Worm (Caenorhabditis elegans): ENCODE measurements around the gene C25G6.4.
A peak's percentile ranks its signal among the peaks of the same experiment; 100 is the strongest.

The C25G6.4 gene

DNA sequence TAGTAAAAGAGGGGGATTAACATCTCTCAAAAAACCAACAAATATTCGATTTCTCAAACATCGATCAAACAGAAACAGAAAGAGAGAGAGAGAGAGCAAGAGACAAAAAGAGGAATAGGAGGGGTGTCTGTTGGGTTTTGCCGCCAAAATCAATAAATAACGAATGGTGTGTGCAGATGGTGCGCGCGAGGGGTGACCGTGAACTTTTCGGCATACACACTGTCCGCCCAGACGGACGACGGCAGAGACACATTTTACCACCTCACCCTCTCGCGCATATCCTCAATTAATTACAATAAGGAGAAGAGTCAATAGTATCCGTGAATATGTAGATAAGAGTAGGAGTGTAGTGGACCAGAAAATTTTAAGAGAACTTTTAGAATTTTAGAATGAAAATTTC lies 27.2 kb downstream of the C25G6.4 start:
- no peak for TF ChIP-seq fkh-8 (tag; optimal IDR thresholded peaks at IDR 0.05)
- TF ChIP-seq nhr-85 (tag): peak; percentile 51
- TF ChIP-seq vab-15 (tag; optimal IDR thresholded peaks at IDR 0.05): no peak
- TF ChIP-seq lin-14 (GFP tag; optimal IDR thresholded peaks at IDR 0.05): peak; percentile 8

DNA sequence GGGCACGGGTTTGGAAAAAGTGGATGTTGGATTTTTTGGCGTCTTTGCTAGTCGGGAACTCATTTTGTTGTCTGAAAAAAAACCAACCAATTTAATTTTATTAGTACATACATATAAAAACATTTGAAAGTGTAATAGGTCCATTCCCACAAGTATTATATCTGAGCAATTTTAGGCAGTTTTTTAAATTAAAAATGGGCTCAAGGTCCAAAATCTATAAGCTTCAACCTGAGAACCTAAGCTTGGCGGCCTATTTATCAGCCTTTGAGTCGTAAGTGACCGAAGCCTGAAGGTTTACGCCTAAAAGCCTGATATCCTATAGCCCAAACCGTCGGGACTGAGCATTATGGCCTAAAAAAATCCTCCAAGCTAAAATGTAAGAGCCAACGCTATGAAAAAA lies 31.2 kb downstream of the C25G6.4 start:
- TF ChIP-seq egl-27 (tag; optimal IDR thresholded peaks at IDR 0.05): no peak

DNA sequence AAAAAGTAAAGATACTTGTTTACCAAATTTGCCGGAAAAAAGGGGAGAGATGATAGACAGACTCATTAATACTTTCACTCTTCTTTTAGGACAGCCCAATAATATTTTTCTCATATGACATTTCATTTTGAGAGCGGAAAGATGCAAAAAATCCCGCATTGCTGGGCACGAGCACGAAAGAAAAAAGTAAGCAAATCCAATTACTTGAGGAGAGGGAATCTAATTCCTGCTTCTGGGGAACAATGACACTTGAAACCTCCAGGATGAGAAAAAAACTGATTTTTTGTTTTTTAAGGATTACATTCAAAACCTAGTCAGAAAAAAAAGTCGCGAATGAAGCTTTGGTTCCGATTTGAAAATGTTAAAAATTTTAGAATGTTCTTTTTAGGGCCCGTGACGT lies 32.8 kb downstream of the C25G6.4 start:
- TF ChIP-seq nhr-12 (tag; optimal IDR thresholded peaks at IDR 0.05) (no peak), lin-14 (GFP tag; optimal IDR thresholded peaks at IDR 0.05) (peak; percentile 44), fkh-10 (GFP tag; optimal IDR thresholded peaks at IDR 0.05) (peak; percentile 83)

DNA sequence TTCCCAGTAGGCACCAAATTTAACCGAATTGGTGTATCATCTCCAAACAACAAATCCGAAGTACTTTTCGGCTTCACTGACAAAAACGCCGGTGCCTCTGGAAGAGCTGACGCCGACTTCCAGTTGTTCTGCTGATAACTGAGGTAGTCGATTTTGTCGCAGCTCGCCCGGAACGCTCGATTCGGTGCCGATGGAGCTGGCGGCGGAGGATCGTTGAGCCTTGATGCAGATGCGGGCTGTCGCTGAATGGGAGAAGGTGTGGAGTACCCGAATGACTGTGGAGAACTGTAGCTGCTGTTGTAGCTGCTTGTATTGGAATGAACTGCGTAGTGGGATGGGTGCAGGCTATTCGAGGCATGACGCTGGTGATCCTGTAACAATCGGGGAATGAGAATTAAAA lies 36.5 kb downstream of the C25G6.4 start:
- TF ChIP-seq lin-39 (tag; optimal IDR thresholded peaks at IDR 0.05): no peak
- TF ChIP-seq ceh-90 (tag; optimal IDR thresholded peaks at IDR 0.05): no peak
- TF ChIP-seq xbp-1 (tag; optimal IDR thresholded peaks at IDR 0.05): no peak
- TF ChIP-seq grh-1 (GFP tag; IDR thresholded peaks at IDR 0.05): no peak
- TF ChIP-seq hlh-17 (GFP tag; optimal IDR thresholded peaks at IDR 0.05; ENCODE audit: borderline replicate concordance): no peak
- no peak for TF ChIP-seq ztf-4 (tag; optimal IDR thresholded peaks at IDR 0.05)

DNA sequence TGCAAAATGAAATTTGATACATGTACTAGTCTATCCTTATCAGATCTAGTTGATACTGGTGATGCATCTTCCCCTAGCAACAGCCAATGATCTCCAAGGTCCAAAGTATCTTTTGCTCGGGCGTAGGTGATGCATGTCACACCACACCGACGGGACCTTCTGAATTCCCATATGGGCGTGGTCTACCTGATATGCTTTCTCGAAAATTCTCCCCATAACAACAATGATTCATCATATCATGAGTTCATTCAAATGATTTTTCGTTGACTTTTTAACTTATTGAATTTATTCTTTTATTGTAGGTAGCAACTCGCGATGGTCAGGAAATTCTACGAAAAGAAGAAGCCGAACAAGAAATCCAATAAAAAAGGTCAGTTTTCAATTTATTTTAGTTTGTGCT lies 40.5 kb downstream of the C25G6.4 start, which contains the start of gene C46H3.1:
Gene C46H3.1 (plus strand): TSS at position 301 of the 400 bp plus-strand sequence.
- no peak for TF ChIP-seq isw-1 (GFP tag; IDR thresholded peaks at IDR 0.05)
- TF ChIP-seq lin-14 (GFP tag; optimal IDR thresholded peaks at IDR 0.05): no peak
- TF ChIP-seq egl-13 (tag; optimal IDR thresholded peaks at IDR 0.05): no peak
- TF ChIP-seq fkh-10 (GFP tag; optimal IDR thresholded peaks at IDR 0.05): peak; percentile 36
- TF ChIP-seq nhr-12 (tag; optimal IDR thresholded peaks at IDR 0.05): no peak

DNA sequence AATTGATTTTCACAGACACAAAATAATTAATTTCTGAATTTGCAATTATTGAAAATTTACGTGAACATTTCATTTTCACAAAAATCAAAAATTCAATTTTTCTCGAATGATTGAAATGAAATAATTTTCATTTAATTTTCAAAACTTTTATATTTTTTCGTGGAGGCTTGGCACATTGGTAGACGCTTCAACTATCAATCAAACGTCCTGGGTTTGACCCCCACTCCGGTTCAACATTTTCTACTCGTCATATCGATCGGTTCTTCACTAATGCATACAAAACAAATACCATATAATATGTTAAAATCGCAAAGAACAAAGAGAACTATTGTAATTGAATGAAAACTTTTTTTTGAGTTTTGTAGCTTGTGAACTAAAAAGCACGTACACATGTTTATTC lies 41.7 kb downstream of the C25G6.4 start:
- TF ChIP-seq fkh-10 (GFP tag; optimal IDR thresholded peaks at IDR 0.05) (no peak), nhr-12 (tag; optimal IDR thresholded peaks at IDR 0.05) (no peak), nhr-11 (tag; optimal IDR thresholded peaks at IDR 0.05) (no peak), fos-1 (tag; optimal IDR thresholded peaks at IDR 0.05) (no peak), nhr-20 (tag; optimal IDR thresholded peaks at IDR 0.05) (no peak), fkh-4 (tag; optimal IDR thresholded peaks at IDR 0.05; ENCODE audit: borderline replicate concordance) (no peak), swsn-7 (tag; optimal IDR thresholded peaks at IDR 0.05) (no peak), nhr-84 (tag; optimal IDR thresholded peaks at IDR 0.05) (no peak), ceh-8 (GFP tag; optimal IDR thresholded peaks at IDR 0.05) (no peak)

DNA sequence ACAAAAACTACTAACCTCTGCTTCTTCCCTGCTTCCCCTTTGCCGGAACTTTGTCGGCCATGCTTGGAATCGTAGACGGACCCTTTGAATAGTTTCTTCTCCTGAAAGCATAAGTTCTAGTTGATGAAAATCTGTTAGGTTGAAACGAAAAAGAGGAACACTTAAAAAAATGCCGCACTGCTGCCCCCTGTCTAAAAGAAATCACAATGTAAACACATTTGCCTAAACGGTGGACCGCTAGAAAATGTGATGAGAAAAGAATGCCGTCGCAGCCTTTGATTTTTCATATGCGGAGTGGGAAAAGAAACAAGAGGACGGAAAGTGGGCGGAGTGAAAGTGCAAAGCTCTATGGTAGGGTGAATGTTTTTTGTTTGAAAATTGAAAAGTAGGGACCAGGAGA lies 43.6 kb downstream of the C25G6.4 start, which contains the start of gene T13G4.7:
Gene T13G4.7 (minus strand): TSS at position 101 of the 400 bp plus-strand sequence.
- TF ChIP-seq aly-2 (tag; optimal IDR thresholded peaks at IDR 0.05) (no peak), hlh-17 (GFP tag; optimal IDR thresholded peaks at IDR 0.05; ENCODE audit: borderline replicate concordance) (no peak), jun-1 (tag; optimal IDR thresholded peaks at IDR 0.05) (no peak), nhr-28 (tag; optimal IDR thresholded peaks at IDR 0.05) (no peak), unc-62 (GFP tag; optimal IDR thresholded peaks at IDR 0.05) (no peak), dsc-1 (tag; optimal IDR thresholded peaks at IDR 0.05) (no peak), unc-98 (GFP tag; IDR thresholded peaks at IDR 0.05) (no peak), nhr-90 (tag; optimal IDR thresholded peaks at IDR 0.05; ENCODE audit: poor library complexity) (no peak), elt-2 (tag; optimal IDR thresholded peaks at IDR 0.05) (no peak), swsn-7 (tag; optimal IDR thresholded peaks at IDR 0.05) (no peak), fkh-8 (tag; optimal IDR thresholded peaks at IDR 0.05) (no peak), nhr-12 (tag; optimal IDR thresholded peaks at IDR 0.05) (no peak), ztf-11 (tag; optimal IDR thresholded peaks at IDR 0.05) (no peak), ama-1 (optimal IDR thresholded peaks at IDR 0.05) (no peak), C16A3.4 (tag; optimal IDR thresholded peaks at IDR 0.05) (no peak)
